Worm (Caenorhabditis elegans) whole organism, young adult: ENCODE measurements around the gene F07E5.7.
"Not testable (repeated sequence)": the region's sequence is repeated elsewhere in the genome, so short reads cannot be mapped to it uniquely, and the experiment has no call there.

ENCODE experiments used
- Y53F4B.3 ChIP-seq: fragments of 200-800 bp; sonication (Bioruptor generic); IDR thresholded peaks from 2 replicates; pipeline ENCODE4 v1.3.6; 2022; ENCODE audit warnings: missing genetic modification reagents, missing genetic modification characterization, missing compliant biosample characterization
- Y53G8AR.9 ChIP-seq: fragments of 200-800 bp; sonication (Bioruptor generic); conservative IDR thresholded peaks from 2 replicates; pipeline ENCODE4 v1.3.6; 2022; ENCODE audit warnings: missing genetic modification reagents, missing genetic modification characterization, missing compliant biosample characterization
- atf-7 ChIP-seq: sonication (generic microtip); optimal IDR thresholded peaks from 2 replicates; lab custom pipeline; 2017; ENCODE audit warnings: mild to moderate bottlenecking, missing genetic modification characterization, missing compliant biosample characterization
- ceh-91 ChIP-seq: fragments of 200-800 bp; sonication (Bioruptor generic); IDR thresholded peaks from 2 replicates; pipeline ENCODE4 v1.3.6; 2022; ENCODE audit warnings: missing genetic modification reagents, missing genetic modification characterization, missing compliant biosample characterization
- lag-1 ChIP-seq: fragments of 200-800 bp; sonication (Bioruptor generic); IDR thresholded peaks from 2 replicates; pipeline ENCODE4 v1.3.6; 2022; ENCODE audit warnings: missing genetic modification reagents, missing genetic modification characterization, missing compliant biosample characterization
- mcd-1 ChIP-seq: fragments of 200-800 bp; sonication (Bioruptor generic); IDR thresholded peaks from 2 replicates; pipeline ENCODE4 v1.3.6; 2022; ENCODE audit warnings: missing genetic modification reagents, missing genetic modification characterization, missing compliant biosample characterization
- mxl-1 ChIP-seq: sonication (generic microtip); optimal IDR thresholded peaks from 2 replicates; lab custom pipeline; 2016; ENCODE audit warnings: missing genetic modification characterization, missing compliant biosample characterization
- unc-62 ChIP-seq: fragments of 150-350 bp; optimal IDR thresholded peaks from 2 replicates; lab custom pipeline; 2014; ENCODE audit warnings: missing biosample characterization, missing genetic modification reagents, missing genetic modification characterization

DNA sequence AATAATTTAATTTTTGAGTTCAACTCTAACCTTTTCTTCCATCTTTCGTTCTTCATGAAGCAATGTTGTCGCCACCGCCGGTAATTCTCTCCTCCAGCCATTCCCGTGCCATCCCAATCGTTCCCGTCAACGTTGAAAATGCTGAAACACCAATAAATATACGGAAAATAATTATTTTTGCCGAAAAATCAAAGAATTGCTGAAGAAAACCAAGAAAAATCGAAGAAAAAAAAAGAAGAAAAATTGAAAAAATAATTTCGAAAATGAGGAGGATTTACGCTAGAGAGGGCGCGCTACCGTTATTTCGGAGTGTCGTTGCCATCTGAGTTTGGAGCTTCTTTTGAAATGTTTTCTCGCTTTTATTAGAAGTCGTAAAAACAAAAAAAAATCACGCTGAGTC lies 47.8 kb downstream of the F07E5.7 start, which contains the start of gene cya-2:
- not testable (repeated sequence) for TF ChIP-seq unc-62; ceh-91 (GFP tag; lab: Robert Waterston, UW); lag-1 (GFP tag; lab: Robert Waterston, UW); mcd-1; Y53F4B.3 (GFP tag; lab: Robert Waterston, UW); Y53G8AR.9 (GFP tag; lab: Robert Waterston, UW); mxl-1 (tag; lab: Kevin White, UChicago); atf-7 (tag; lab: Kevin White, UChicago)
